Fruit fly (Drosophila melanogaster) whole organism: ENCODE data around the gene ind.

Experiments
- CG8478 ChIP-seq: fragments of >200 bp; optimal IDR thresholded peaks from 2 replicates; lab custom pipeline; 2018; ENCODE audit warnings: inconsistent platforms
- EcR ChIP-seq, 2 experiments: fragments of >200 bp; optimal IDR thresholded peaks; 2 replicates each; lab custom pipeline; 2017; ENCODE audit warnings: missing biosample characterization in 2 of 2, missing genetic modification characterization in 2 of 2, missing genetic modification reagents in 2 of 2
- pan ChIP-seq: fragments of >200 bp; optimal IDR thresholded peaks from 2 replicates; lab custom pipeline; 2017

dm6 chr3L:15049395-15049794 is 5.7 kb upstream of the ind start, which contains the start of gene CG43678:
- no peak for TF ChIP-seq pan
- TF ChIP-seq CG8478 (lab: Kevin White, UChicago), result no peak
- TF ChIP-seq EcR (GFP tag; optimal IDR thresholded peaks at IDR 0.05; lab: Kevin White, UChicago), result no peak
